Worm (Caenorhabditis elegans): ENCODE data around the gene F52H2.5.

ce11 chrX:2520461-2520860 is 39.4 kb downstream of the F52H2.5 start:
- TF ChIP-seq cog-1 (tag; optimal IDR thresholded peaks at IDR 0.05) (no peak), ztf-29 (GFP tag; IDR thresholded peaks at IDR 0.05) (no peak), ref-1 (GFP tag; conservative IDR thresholded peaks at IDR 0.05) (no peak), tab-1 (GFP tag; IDR thresholded peaks at IDR 0.05) (no peak), flt-1 (GFP tag; IDR thresholded peaks at IDR 0.05) (no peak), T22C8.4 (GFP tag; IDR thresholded peaks at IDR 0.05) (no peak), klf-2 (GFP tag; conservative IDR thresholded peaks at IDR 0.05) (no peak)

Data from whole organism, midembryonic.